Worm (Caenorhabditis elegans): ENCODE measurements around the gene srt-40.

srt-40 gene

ce11 chrV:2179214-2179613, 26.9 kb downstream of the srt-40 start, which contains the start of gene cyp-33C1:
Gene cyp-33C1, plus strand, starts transcription at chrV:2179514.
- TF ChIP-seq C08G9.2 (tag; optimal IDR thresholded peaks at IDR 0.05) (no peak), fax-1 (tag; optimal IDR thresholded peaks at IDR 0.05) (no peak), hlh-6 (tag; optimal IDR thresholded peaks at IDR 0.05) (no peak), lim-6 (tag; optimal IDR thresholded peaks at IDR 0.05) (no peak), sox-2 (GFP tag; IDR thresholded peaks at IDR 0.05) (no peak), pha-2 (tag; optimal IDR thresholded peaks at IDR 0.05) (no peak), gmeb-2 (tag; optimal IDR thresholded peaks at IDR 0.05) (no peak), mec-3 (tag; optimal IDR thresholded peaks at IDR 0.05; ENCODE audit: borderline replicate concordance) (no peak), K02D7.2 (tag; optimal IDR thresholded peaks at IDR 0.05) (no peak), unc-42 (tag; optimal IDR thresholded peaks at IDR 0.05) (no peak), dmd-4 (tag; optimal IDR thresholded peaks at IDR 0.05; ENCODE audit: borderline replicate concordance) (no peak), odd-2 (tag; optimal IDR thresholded peaks at IDR 0.05) (no peak), lin-11 (tag; optimal IDR thresholded peaks at IDR 0.05) (no peak)

- TF ChIP-seq eyg-1 (tag; optimal IDR thresholded peaks at IDR 0.05) (no peak), tbx-2 (tag; optimal IDR thresholded peaks at IDR 0.05) (no peak), pha-4 (tag; optimal IDR thresholded peaks at IDR 0.05) (no peak), Y22D7AL.16 (tag; optimal IDR thresholded peaks at IDR 0.05) (no peak), pha-2 (tag; optimal IDR thresholded peaks at IDR 0.05) (no peak), hlh-30 (tag; optimal IDR thresholded peaks at IDR 0.05; ENCODE audit: insufficient read depth) (no peak), unc-55 (GFP tag; optimal IDR thresholded peaks at IDR 0.05) (no peak), ceh-34 (tag; optimal IDR thresholded peaks at IDR 0.05) (no peak), zip-5 (tag; optimal IDR thresholded peaks at IDR 0.05) (no peak), ceh-9 (tag; optimal IDR thresholded peaks at IDR 0.05) (no peak), sox-2 (GFP tag; IDR thresholded peaks at IDR 0.05) (no peak), pax-1 (tag; optimal IDR thresholded peaks at IDR 0.05) (no peak), elt-4 (tag; optimal IDR thresholded peaks at IDR 0.05) (no peak), K09A11.1 (tag; optimal IDR thresholded peaks at IDR 0.05; ENCODE audit: insufficient read depth) (no peak), mec-3 (tag; optimal IDR thresholded peaks at IDR 0.05; ENCODE audit: borderline replicate concordance) (no peak), K02D7.2 (tag; optimal IDR thresholded peaks at IDR 0.05) (no peak), tbx-7 (tag; optimal IDR thresholded peaks at IDR 0.05) (no peak), hlh-13 (GFP tag; optimal IDR thresholded peaks at IDR 0.05) (no peak), ztf-16 (tag; optimal IDR thresholded peaks at IDR 0.05) (no peak)
Observed at ce11 chrV:2177307-2177764, 28.7 kb downstream of the srt-40 start, which contains the start of gene srbc-17. Gene srbc-17, plus strand, starts transcription at chrV:2177714.

DNA sequence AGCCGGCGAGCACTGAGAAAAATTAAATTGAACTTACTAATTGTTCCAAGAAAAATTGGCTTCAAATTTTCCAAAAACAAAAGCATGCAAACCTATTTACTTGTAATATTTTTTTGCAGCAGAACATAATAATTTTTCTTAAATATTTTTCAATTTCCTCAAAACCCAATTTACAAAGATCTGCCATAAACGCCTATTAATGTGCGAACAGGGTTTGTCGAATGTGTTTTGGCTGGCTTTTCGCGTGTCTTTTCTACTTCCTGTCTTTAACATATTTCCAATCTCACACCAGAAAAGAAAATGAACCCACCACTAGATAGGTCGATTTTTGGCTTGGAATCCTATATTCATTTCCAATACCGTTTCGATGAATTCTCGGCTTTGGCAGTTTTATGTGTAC, 30.8 kb downstream of the srt-40 start, which contains the start of gene C45H4.18:
Gene C45H4.18, plus strand, starts transcription at position 301 of the 400 bp plus-strand sequence.
- no peak for TF ChIP-seq pax-1 (tag; optimal IDR thresholded peaks at IDR 0.05)
- TF ChIP-seq ceh-48 (tag; optimal IDR thresholded peaks at IDR 0.05) = no peak
- TF ChIP-seq unc-3 (GFP tag; conservative IDR thresholded peaks at IDR 0.05) = no peak
- no peak for TF ChIP-seq unc-3 (tag; optimal IDR thresholded peaks at IDR 0.05)
- no peak for TF ChIP-seq syd-9 (tag; optimal IDR thresholded peaks at IDR 0.05)
- no peak for TF ChIP-seq C38D4.7 (GFP tag; optimal IDR thresholded peaks at IDR 0.05)

DNA sequence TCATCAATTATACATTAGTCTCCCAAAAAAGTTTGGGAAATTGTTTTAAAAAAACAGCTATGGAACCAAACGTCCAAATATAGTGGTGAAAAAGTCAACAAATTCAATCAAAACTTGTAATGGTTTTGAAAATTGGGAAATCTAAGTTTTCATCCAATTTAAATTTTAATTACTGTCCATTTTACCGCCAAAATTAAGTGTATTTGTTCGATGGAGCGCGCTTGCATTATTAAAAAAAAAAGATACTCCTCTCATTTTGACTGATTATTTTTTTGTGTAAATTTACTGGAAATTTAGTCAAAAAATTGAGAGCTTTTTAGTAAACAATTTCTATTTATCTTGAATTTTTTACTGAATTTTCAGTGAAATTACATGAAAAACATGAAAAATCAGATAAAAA, 31.6 kb downstream of the srt-40 start:
- TF ChIP-seq C38D4.7 (GFP tag; optimal IDR thresholded peaks at IDR 0.05) (no peak), ttx-3 (tag; optimal IDR thresholded peaks at IDR 0.05) (no peak), K02D7.2 (tag; optimal IDR thresholded peaks at IDR 0.05) (no peak), pat-9 (tag; optimal IDR thresholded peaks at IDR 0.05) (no peak), pha-4 (tag; optimal IDR thresholded peaks at IDR 0.05) (no peak), elt-2 (tag; optimal IDR thresholded peaks at IDR 0.05) (no peak), ets-4 (tag; optimal IDR thresholded peaks at IDR 0.05) (no peak), eyg-1 (tag; optimal IDR thresholded peaks at IDR 0.05) (no peak), dmd-4 (tag; optimal IDR thresholded peaks at IDR 0.05; ENCODE audit: borderline replicate concordance) (no peak), ceh-31 (tag; optimal IDR thresholded peaks at IDR 0.05) (no peak), che-1 (tag; optimal IDR thresholded peaks at IDR 0.05) (no peak), hlh-15 (tag; optimal IDR thresholded peaks at IDR 0.05) (no peak), ztf-16 (tag; optimal IDR thresholded peaks at IDR 0.05) (no peak), elt-4 (tag; optimal IDR thresholded peaks at IDR 0.05) (no peak), ahr-1 (tag; optimal IDR thresholded peaks at IDR 0.05) (no peak), lim-6 (tag; optimal IDR thresholded peaks at IDR 0.05) (no peak), nhr-232 (tag; optimal IDR thresholded peaks at IDR 0.05) (no peak)

All from whole organism, late embryonic.